Worm (Caenorhabditis elegans): ENCODE data around the gene F13E9.19.

Gene F13E9.19

DNA sequence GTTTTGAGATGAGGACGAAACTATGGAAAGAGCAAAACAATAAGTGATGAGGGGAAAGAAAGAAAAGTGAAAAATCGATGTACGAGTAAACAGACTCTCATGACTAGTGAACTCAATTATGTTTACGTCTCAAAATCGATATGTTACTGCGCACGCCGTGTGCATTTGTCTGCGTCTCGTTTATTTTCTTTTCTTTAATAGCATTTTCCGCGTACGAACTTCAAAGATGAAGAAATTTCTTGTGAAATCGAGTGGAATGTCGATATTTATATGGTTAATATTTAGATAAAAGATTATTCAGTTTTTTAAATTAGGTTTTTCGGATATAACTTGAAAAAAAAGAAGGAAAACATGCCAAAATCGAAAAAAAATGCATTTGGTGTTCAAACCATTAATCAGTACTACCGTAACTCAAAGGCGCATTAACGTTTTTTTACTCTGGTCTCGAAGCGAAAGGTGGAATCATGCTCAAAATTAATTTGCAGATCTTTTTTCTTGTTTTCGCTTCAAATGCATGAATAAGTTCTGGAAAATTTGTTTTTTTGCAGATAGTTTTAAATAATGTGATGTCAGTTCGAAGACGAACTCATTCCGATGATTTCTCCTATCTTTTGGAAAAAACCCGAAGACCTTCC lies 37.8 kb downstream of the F13E9.19 start, which contains the start of gene fic-1 (continued):
- TF ChIP-seq nfya-1 (tag; optimal IDR thresholded peaks at IDR 0.05; ENCODE audit: borderline replicate concordance, insufficient read depth), result no peak
- TF ChIP-seq let-526 (GFP tag; IDR thresholded peaks at IDR 0.05), result no peak
- no peak for TF ChIP-seq chd-7 (tag; optimal IDR thresholded peaks at IDR 0.05)
- no peak for TF ChIP-seq ztf-28 (GFP tag; IDR thresholded peaks at IDR 0.05)
- TF ChIP-seq dox-1 (GFP tag; IDR thresholded peaks at IDR 0.05), result no peak
- no peak for TF ChIP-seq hmg-20 (GFP tag; IDR thresholded peaks at IDR 0.05)
- no peak for TF ChIP-seq tlf-1 (GFP tag; optimal IDR thresholded peaks at IDR 0.05)
- TF ChIP-seq unc-62 (GFP tag; optimal IDR thresholded peaks at IDR 0.05), result peak; percentile 48
- no peak for TF ChIP-seq akir-1 (GFP tag; optimal IDR thresholded peaks at IDR 0.05)
- TF ChIP-seq F10E7.11 (tag; optimal IDR thresholded peaks at IDR 0.05), result no peak
- no peak for TF ChIP-seq Y79H2A.3 (GFP tag; conservative IDR thresholded peaks at IDR 0.05)
- peak; percentile 59 for TF ChIP-seq ztf-18 (tag; optimal IDR thresholded peaks at IDR 0.05)
- TF ChIP-seq attf-6 (GFP tag; IDR thresholded peaks at IDR 0.05), result no peak
- TF ChIP-seq nhr-120 (GFP tag; IDR thresholded peaks at IDR 0.05), result no peak
- TF ChIP-seq dpff-1 (tag; optimal IDR thresholded peaks at IDR 0.05), result no peak
- no peak for TF ChIP-seq lin-26 (GFP tag; IDR thresholded peaks at IDR 0.05)
- no peak for TF ChIP-seq hsf-1 (GFP tag; IDR thresholded peaks at IDR 0.05)
- no peak for TF ChIP-seq tbx-9 (tag; optimal IDR thresholded peaks at IDR 0.05; ENCODE audit: borderline replicate concordance)
- no peak for TF ChIP-seq aptf-3 (GFP tag; IDR thresholded peaks at IDR 0.05)
- peak; percentile 10 for TF ChIP-seq snpc-3.4 (tag; optimal IDR thresholded peaks at IDR 0.05)
- no peak for TF ChIP-seq B0019.2 (GFP tag; conservative IDR thresholded peaks at IDR 0.05)
- no peak for TF ChIP-seq mel-28 (tag; optimal IDR thresholded peaks at IDR 0.05; ENCODE audit: borderline replicate concordance)
- TF ChIP-seq Y67H2A.10 (GFP tag; conservative IDR thresholded peaks at IDR 0.05), result no peak
- peak; percentile 87 for TF ChIP-seq F33H1.4 (GFP tag; IDR thresholded peaks at IDR 0.05)
- TF ChIP-seq Y53F4B.3 (GFP tag; IDR thresholded peaks at IDR 0.05), result no peak
- no peak for TF ChIP-seq F52B5.7 (tag; optimal IDR thresholded peaks at IDR 0.05)
- no peak; the same call in 1 of the 2 replicates for TF ChIP-seq pbrm-1 (GFP tag; IDR thresholded peaks at IDR 0.05)
- no peak for TF ChIP-seq athp-1 (tag; optimal IDR thresholded peaks at IDR 0.05)
- TF ChIP-seq somi-1 (GFP tag; optimal IDR thresholded peaks at IDR 0.05), result no peak
- TF ChIP-seq F39B2.1 (GFP tag; IDR thresholded peaks at IDR 0.05), result no peak
- TF ChIP-seq atf-7 (tag; optimal IDR thresholded peaks at IDR 0.05), result no peak
- no peak for TF ChIP-seq Y53G8AR.9 (GFP tag; conservative IDR thresholded peaks at IDR 0.05)
- TF ChIP-seq lsl-1 (GFP tag; optimal IDR thresholded peaks at IDR 0.05), result peak; percentile 86
- TF ChIP-seq D2030.7 (GFP tag; IDR thresholded peaks at IDR 0.05), result 0 out of 2 replicates have a peak, but pooled peaks have one; percentile 19
- TF ChIP-seq egl-44 (GFP tag; IDR thresholded peaks at IDR 0.05), result no peak
- TF ChIP-seq ceh-27 (GFP tag; optimal IDR thresholded peaks at IDR 0.05), result peak; percentile 31
- no peak for TF ChIP-seq F55B11.4 (tag; optimal IDR thresholded peaks at IDR 0.05; ENCODE audit: borderline replicate concordance, insufficient read depth)
- TF ChIP-seq ZK185.1 (tag; optimal IDR thresholded peaks at IDR 0.05; ENCODE audit: poor library complexity, severe bottlenecking), result no peak
- TF ChIP-seq ceh-79 (tag; optimal IDR thresholded peaks at IDR 0.05), result no peak
- TF ChIP-seq lag-1 (GFP tag; IDR thresholded peaks at IDR 0.05), result no peak
- no peak for TF ChIP-seq hrde-1 (tag; optimal IDR thresholded peaks at IDR 0.05; ENCODE audit: borderline replicate concordance)
- no peak for TF ChIP-seq ceh-40 (GFP tag; IDR thresholded peaks at IDR 0.05)
- TF ChIP-seq madf-10 (tag; optimal IDR thresholded peaks at IDR 0.05), result peak; percentile 14
- TF ChIP-seq cebp-2 (GFP tag; IDR thresholded peaks at IDR 0.05), result no peak
- peak; percentile 48; the same call in 1 of the 2 replicates for TF ChIP-seq cebp-1 (GFP tag; IDR thresholded peaks at IDR 0.05)
- TF ChIP-seq cebp-1 (tag; optimal IDR thresholded peaks at IDR 0.05), result peak; percentile 90
- no peak for TF ChIP-seq fkh-3 (tag; optimal IDR thresholded peaks at IDR 0.05)
- TF ChIP-seq rpc-1 (optimal IDR thresholded peaks at IDR 0.05), result no peak
- TF ChIP-seq rpc-1 (tag; optimal IDR thresholded peaks at IDR 0.05), result no peak

Data from whole organism, young adult.